Fruit fly (Drosophila melanogaster) whole organism, adult: ENCODE measurements around the gene Mpp6.

Source experiments
- CG11617 ChIP-seq: fragments of 200-800 bp; sonication (Bioruptor generic); optimal IDR thresholded peaks from 2 replicates; lab custom pipeline; 2017; ENCODE audit warnings: mild to moderate bottlenecking, missing biosample characterization, missing genetic modification reagents, missing genetic modification characterization
- CG1620 ChIP-seq: fragments of 200-800 bp; sonication (Bioruptor generic); optimal IDR thresholded peaks from 2 replicates; lab custom pipeline; 2016; ENCODE audit warnings: missing biosample characterization, missing genetic modification characterization
- CG33017 ChIP-seq: fragments of 200-800 bp; sonication (Bioruptor generic); optimal IDR thresholded peaks from 2 replicates; lab custom pipeline; 2018; ENCODE audit warnings: missing biosample characterization, mild to moderate bottlenecking, missing genetic modification characterization, moderate library complexity
- CG5204 ChIP-seq: fragments of 200-800 bp; sonication (Bioruptor generic); optimal IDR thresholded peaks from 2 replicates; lab custom pipeline; 2016; ENCODE audit warnings: missing biosample characterization, missing genetic modification characterization
- Clk ChIP-seq: fragments of 200-800 bp; sonication (Bioruptor generic); optimal IDR thresholded peaks from 2 replicates; lab custom pipeline; 2017; ENCODE audit warnings: missing biosample characterization, missing genetic modification characterization
- Mnt ChIP-seq: fragments of 200-800 bp; sonication (Bioruptor generic); optimal IDR thresholded peaks from 2 replicates; lab custom pipeline; 2016; ENCODE audit warnings: missing biosample characterization, mild to moderate bottlenecking, missing genetic modification characterization
- bab1 ChIP-seq: fragments of 200-800 bp; sonication (Bioruptor generic); optimal IDR thresholded peaks from 3 replicates; lab custom pipeline; 2019; ENCODE audit warnings: missing biosample characterization, mild to moderate bottlenecking, missing genetic modification characterization, moderate library complexity
- ovo ChIP-seq: fragments of 200-800 bp; sonication (Bioruptor generic); optimal IDR thresholded peaks from 2 replicates; lab custom pipeline; 2016; ENCODE audit warnings: missing biosample characterization, missing genetic modification characterization
- tj ChIP-seq: fragments of 200-800 bp; sonication (Bioruptor generic); optimal IDR thresholded peaks from 3 replicates; lab custom pipeline; 2017; ENCODE audit warnings: missing biosample characterization, mild to moderate bottlenecking, missing genetic modification characterization, moderate library complexity
- toe ChIP-seq: fragments of 200-800 bp; sonication (Bioruptor generic); optimal IDR thresholded peaks from 2 replicates; lab custom pipeline; 2016; ENCODE audit warnings: missing biosample characterization, missing genetic modification characterization

DNA sequence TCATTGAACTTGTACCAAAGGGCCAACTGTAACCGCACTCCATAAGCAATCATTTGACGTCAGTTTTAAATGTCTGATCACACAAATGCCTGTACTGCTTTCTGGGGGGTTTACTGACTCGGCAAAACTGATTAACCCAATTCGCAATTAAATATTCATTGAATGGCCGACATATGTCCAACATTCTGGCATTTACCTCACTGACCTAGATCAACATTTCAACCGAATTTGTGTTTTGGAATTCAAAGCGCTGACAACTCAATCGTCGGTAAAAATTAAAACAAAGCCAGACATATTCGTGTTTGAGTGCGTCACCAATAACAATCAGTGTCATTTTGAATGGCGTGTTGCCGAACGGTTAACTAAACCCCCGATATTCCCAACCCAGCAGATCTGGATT lies 40.4 kb upstream of the Mpp6 start:
- no peak for TF ChIP-seq toe
- peak; percentile 27 for TF ChIP-seq bab1 (GFP tag; lab: Kevin White, UChicago)
- TF ChIP-seq CG33017 (tag; lab: Kevin White, UChicago): no peak
- TF ChIP-seq tj (GFP tag; lab: Kevin White, UChicago): peak; percentile 83
- TF ChIP-seq CG11617: no peak
- no peak for TF ChIP-seq ovo (GFP tag; lab: Kevin White, UChicago)
- TF ChIP-seq Mnt: no peak
- TF ChIP-seq CG1620: no peak
- TF ChIP-seq Clk (GFP tag; lab: Kevin White, UChicago): no peak
- no peak for TF ChIP-seq CG5204 (GFP tag; lab: Kevin White, UChicago)
